Worm (Caenorhabditis elegans) whole organism, L3 larva: ENCODE results near the gene egrh-1.

Experiments used
- ZK546.5 ChIP-seq: sonication (generic microtip); optimal IDR thresholded peaks from 2 replicates; lab custom pipeline; 2017; ENCODE audit warnings: missing biosample characterization, missing genetic modification characterization
- aly-2 ChIP-seq: fragments of 150-350 bp; optimal IDR thresholded peaks from 2 replicates; lab custom pipeline; 2014; ENCODE audit warnings: missing biosample characterization, missing genetic modification characterization
- ama-1 ChIP-seq: fragments of 150-350 bp; optimal IDR thresholded peaks from 2 replicates; lab custom pipeline; 2018
- ceh-16 ChIP-seq: sonication (generic microtip); optimal IDR thresholded peaks from 2 replicates; lab custom pipeline; 2017; ENCODE audit warnings: missing biosample characterization, missing genetic modification characterization
- ceh-82 ChIP-seq: fragments of 150-350 bp; optimal IDR thresholded peaks from 2 replicates; lab custom pipeline; 2014; ENCODE audit warnings: missing biosample characterization, missing genetic modification characterization
- daf-12 ChIP-seq: fragments of 150-350 bp; optimal IDR thresholded peaks from 2 replicates; lab custom pipeline; 2014; ENCODE audit warnings: missing biosample characterization, missing genetic modification reagents, missing genetic modification characterization
- egl-27 ChIP-seq: sonication (generic microtip); optimal IDR thresholded peaks from 4 replicates; lab custom pipeline; 2017; ENCODE audit warnings: missing biosample characterization, missing genetic modification reagents, missing genetic modification characterization
- egl-5 ChIP-seq: fragments of 150-350 bp; optimal IDR thresholded peaks from 2 replicates; lab custom pipeline; 2017; ENCODE audit warnings: missing biosample characterization, missing genetic modification reagents, missing genetic modification characterization, inconsistent platforms
- elt-1 ChIP-seq: fragments of 150-350 bp; optimal IDR thresholded peaks from 2 replicates; lab custom pipeline; 2014; ENCODE audit warnings: missing biosample characterization, missing genetic modification characterization
- elt-2 ChIP-seq: sonication (generic microtip); optimal IDR thresholded peaks from 2 replicates; lab custom pipeline; 2016; ENCODE audit warnings: missing genetic modification reagents, mild to moderate bottlenecking, missing genetic modification characterization, missing compliant biosample characterization
- elt-3 ChIP-seq, 3 experiments: fragments of 150-350 bp in 1 of 3; sonication (generic microtip) in 2 of 3; optimal IDR thresholded peaks; 2 replicates in 2 of 3; 4 replicates in 1 of 3; lab custom pipeline; 2014 to 2017; ENCODE audit warnings: missing biosample characterization in 3 of 3, missing genetic modification characterization in 3 of 3
- eor-1 ChIP-seq, 2 experiments: fragments of 150-350 bp; optimal IDR thresholded peaks; 2 replicates each; lab custom pipeline; 2014 to 2018; ENCODE audit warnings: missing biosample characterization in 2 of 2, missing genetic modification characterization in 2 of 2
- fkh-10 ChIP-seq: sonication (generic microtip); optimal IDR thresholded peaks from 2 replicates; lab custom pipeline; 2017; ENCODE audit warnings: missing biosample characterization, missing genetic modification reagents, missing genetic modification characterization
- fkh-2 ChIP-seq: fragments of 150-350 bp; optimal IDR thresholded peaks from 2 replicates; lab custom pipeline; 2014; ENCODE audit warnings: missing biosample characterization, missing genetic modification reagents, missing genetic modification characterization
- fos-1 ChIP-seq: fragments of 150-350 bp; optimal IDR thresholded peaks from 2 replicates; lab custom pipeline; 2014; ENCODE audit warnings: missing biosample characterization, missing genetic modification characterization
- hmg-11 ChIP-seq: sonication (generic microtip); optimal IDR thresholded peaks from 2 replicates; lab custom pipeline; 2016; ENCODE audit warnings: missing genetic modification characterization, missing compliant biosample characterization
- jun-1 ChIP-seq: fragments of 150-350 bp; optimal IDR thresholded peaks from 2 replicates; lab custom pipeline; 2014; ENCODE audit warnings: missing biosample characterization, missing genetic modification reagents, missing genetic modification characterization
- lin-39 ChIP-seq: fragments of 150-350 bp; optimal IDR thresholded peaks from 2 replicates; lab custom pipeline; 2018; ENCODE audit warnings: missing biosample characterization, missing genetic modification reagents, missing genetic modification characterization
- mdl-1 ChIP-seq: fragments of 150-350 bp; optimal IDR thresholded peaks from 2 replicates; lab custom pipeline; 2014; ENCODE audit warnings: missing biosample characterization, missing genetic modification characterization
- nfya-1 ChIP-seq: sonication (generic microtip); optimal IDR thresholded peaks from 2 replicates; lab custom pipeline; 2017; ENCODE audit warnings: missing genetic modification characterization, mild to moderate bottlenecking, missing compliant biosample characterization, antibody characterized with exemption, moderate library complexity; ENCODE audit not compliant: insufficient read depth
- nhr-11 ChIP-seq: fragments of 150-350 bp; optimal IDR thresholded peaks from 2 replicates; lab custom pipeline; 2014; ENCODE audit warnings: missing biosample characterization, missing genetic modification characterization
- nhr-23 ChIP-seq: fragments of 150-350 bp; optimal IDR thresholded peaks from 2 replicates; lab custom pipeline; 2014; ENCODE audit warnings: missing biosample characterization, missing genetic modification reagents, missing genetic modification characterization
- nhr-237 ChIP-seq: fragments of 150-350 bp; optimal IDR thresholded peaks from 2 replicates; lab custom pipeline; 2014; ENCODE audit warnings: missing biosample characterization, missing genetic modification characterization
- nhr-28 ChIP-seq: fragments of 150-350 bp; optimal IDR thresholded peaks from 2 replicates; lab custom pipeline; 2014; ENCODE audit warnings: missing biosample characterization, missing genetic modification characterization
- nhr-43 ChIP-seq: sonication (generic microtip); optimal IDR thresholded peaks from 2 replicates; lab custom pipeline; 2016; ENCODE audit warnings: mild to moderate bottlenecking, missing genetic modification characterization, missing compliant biosample characterization; ENCODE audit not compliant: poor library complexity, severe bottlenecking
- nhr-76 ChIP-seq: fragments of 150-350 bp; sonication (generic microtip); optimal IDR thresholded peaks from 5 replicates; lab custom pipeline; 2014; ENCODE audit warnings: missing biosample characterization, missing genetic modification characterization
- nhr-77 ChIP-seq: fragments of 150-350 bp; optimal IDR thresholded peaks from 2 replicates; lab custom pipeline; 2014; ENCODE audit warnings: missing biosample characterization, missing genetic modification characterization
- pha-4 ChIP-seq: fragments of 150-350 bp; optimal IDR thresholded peaks from 2 replicates; lab custom pipeline; 2014; ENCODE audit warnings: missing biosample characterization, missing genetic modification reagents, missing genetic modification characterization
- pqm-1 ChIP-seq: fragments of 150-350 bp; optimal IDR thresholded peaks from 2 replicates; lab custom pipeline; 2017; ENCODE audit warnings: missing biosample characterization, missing genetic modification characterization, inconsistent platforms
- sea-2 ChIP-seq: fragments of 150-350 bp; sonication (generic microtip); optimal IDR thresholded peaks from 4 replicates; lab custom pipeline; 2014; ENCODE audit warnings: missing biosample characterization, missing genetic modification reagents, missing genetic modification characterization
- tbx-2 ChIP-seq: sonication (generic microtip); optimal IDR thresholded peaks from 2 replicates; lab custom pipeline; 2016; ENCODE audit warnings: mild to moderate bottlenecking, missing genetic modification characterization, missing compliant biosample characterization
- unc-39 ChIP-seq: sonication (generic microtip); optimal IDR thresholded peaks from 4 replicates; lab custom pipeline; 2017; ENCODE audit warnings: missing biosample characterization, missing genetic modification characterization
- unc-62 ChIP-seq: fragments of 150-350 bp; sonication (generic microtip); optimal IDR thresholded peaks from 4 replicates; lab custom pipeline; 2014; ENCODE audit warnings: missing biosample characterization, missing genetic modification reagents, missing genetic modification characterization
- ztf-4 ChIP-seq: fragments of 150-350 bp; optimal IDR thresholded peaks from 2 replicates; lab custom pipeline; 2014; ENCODE audit warnings: missing biosample characterization, missing genetic modification characterization

egrh-1 gene

DNA sequence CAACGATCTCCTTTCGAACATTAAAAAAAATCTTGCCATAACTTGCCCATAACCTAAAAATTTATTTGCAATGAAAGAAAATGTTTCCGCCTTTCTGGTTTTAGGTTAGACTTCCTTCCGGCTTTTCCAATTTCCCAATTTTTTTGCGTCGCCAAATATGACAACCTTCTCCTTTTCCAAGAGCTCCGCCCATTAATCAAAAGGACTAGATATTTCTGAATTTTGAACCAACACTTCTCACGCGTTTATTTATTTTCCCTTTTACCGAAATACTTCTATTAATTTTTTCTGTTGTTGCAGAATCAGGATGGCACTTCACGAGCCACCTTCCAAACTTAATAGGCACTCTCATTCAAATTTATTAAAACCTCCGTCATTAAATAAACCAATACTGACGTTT, at the start of gene egrh-1:
Gene egrh-1, plus strand, starts transcription at position 301 of the 400 bp plus-strand sequence.
- TF ChIP-seq lin-39 (tag; lab: Kevin White, UChicago) (no peak), jun-1 (tag; lab: Kevin White, UChicago) (no peak), pqm-1 (no peak), nhr-77 (tag; lab: Kevin White, UChicago) (no peak), ztf-4 (no peak), unc-39 (tag; lab: Kevin White, UChicago) (no peak), ZK546.5 (tag; lab: Kevin White, UChicago) (no peak), mdl-1 (tag; lab: Kevin White, UChicago) (no peak)

DNA sequence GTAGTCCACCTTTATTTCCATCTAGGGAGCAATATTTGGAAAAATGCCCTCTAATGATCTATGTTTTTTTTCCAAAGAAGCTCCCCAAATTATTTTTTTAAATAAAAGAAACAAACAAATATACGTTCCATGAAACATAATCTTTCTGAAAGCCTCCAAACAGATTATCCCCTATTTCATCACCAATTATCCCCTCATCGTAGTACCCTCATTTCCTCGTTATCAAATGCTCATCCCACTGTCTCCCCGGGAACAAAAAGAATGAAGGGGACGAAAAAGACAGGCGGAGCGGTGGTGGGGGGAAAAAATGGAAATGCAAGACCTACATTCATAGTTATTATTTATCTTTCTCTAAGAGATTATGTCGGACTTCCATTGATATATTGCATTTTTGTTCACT, 48.3 kb upstream of the egrh-1 start:
- TF ChIP-seq pqm-1: no peak
- TF ChIP-seq mdl-1 (tag; lab: Kevin White, UChicago): no peak
- TF ChIP-seq nfya-1 (tag; lab: Kevin White, UChicago): no peak

DNA sequence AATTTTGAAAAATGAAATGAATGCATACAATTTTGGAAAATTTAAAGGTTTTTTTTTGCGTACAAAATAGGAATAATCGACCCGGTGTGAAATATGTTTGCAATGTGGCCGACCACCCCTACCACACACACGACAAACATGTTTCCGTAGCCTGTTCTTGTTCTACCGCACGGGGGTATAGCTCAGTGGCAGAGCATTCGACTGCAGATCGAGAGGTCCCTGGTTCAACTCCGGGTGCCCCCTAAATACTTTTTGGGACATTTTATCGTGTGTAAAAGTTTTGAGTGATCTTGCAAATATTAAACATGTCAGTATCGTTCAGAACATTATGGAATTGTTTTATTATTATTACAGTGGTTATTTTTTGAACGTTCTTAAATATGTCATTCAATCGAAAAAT, 41.0 kb upstream of the egrh-1 start:
- TF ChIP-seq nfya-1 (tag; lab: Kevin White, UChicago) (peak; percentile 37), hmg-11 (tag; lab: Kevin White, UChicago) (peak; percentile 77), tbx-2 (tag; lab: Kevin White, UChicago) (peak; percentile 47), elt-2 (tag; lab: Kevin White, UChicago) (peak; percentile 50), pqm-1 (peak; percentile 6), nhr-43 (peak; percentile 45), daf-12 (no peak), pha-4 (peak; percentile 33), lin-39 (tag; lab: Kevin White, UChicago) (peak; percentile 61), fkh-2 (tag; lab: Kevin White, UChicago) (no peak), eor-1 (tag; optimal IDR thresholded peaks at IDR 0.05; lab: Kevin White, UChicago) (no peak), fos-1 (tag; lab: Kevin White, UChicago) (no peak), nhr-237 (no peak), mdl-1 (tag; lab: Kevin White, UChicago) (no peak)

DNA sequence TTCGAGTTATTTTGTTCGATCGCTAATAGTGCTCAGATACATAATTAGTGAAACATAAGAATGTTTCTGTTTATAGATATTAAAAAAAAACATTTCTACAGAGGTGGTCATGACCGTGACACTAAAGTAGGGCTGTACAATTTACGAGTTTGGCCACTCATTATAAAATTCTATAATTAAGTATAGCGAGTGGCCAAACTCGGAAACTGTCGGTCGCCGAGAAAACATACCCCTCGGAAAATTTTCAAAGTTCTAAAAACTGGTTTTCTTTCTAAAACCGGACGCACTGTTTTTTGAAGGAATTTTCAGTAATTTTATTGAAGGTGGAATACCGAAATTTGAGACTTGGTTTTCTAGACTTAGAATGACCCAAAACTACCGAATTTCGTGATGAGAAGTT, 40.0 kb upstream of the egrh-1 start:
- no peak for TF ChIP-seq nhr-23 (tag; lab: Kevin White, UChicago)
- TF ChIP-seq ceh-16: no peak
- no peak for TF ChIP-seq unc-62 (GFP tag; lab: Kevin White, UChicago)
- no peak for TF ChIP-seq nhr-11 (tag; lab: Kevin White, UChicago)
- TF ChIP-seq aly-2 (tag; lab: Kevin White, UChicago): no peak
- no peak for TF ChIP-seq ama-1 (lab: Kevin White, UChicago)
- no peak for TF ChIP-seq fkh-10 (GFP tag; lab: Kevin White, UChicago)
- TF ChIP-seq elt-3 (tag; optimal IDR thresholded peaks at IDR 0.05; lab: Kevin White, UChicago): no peak
- TF ChIP-seq egl-27 (tag; lab: Kevin White, UChicago): no peak
- TF ChIP-seq ceh-82: no peak

DNA sequence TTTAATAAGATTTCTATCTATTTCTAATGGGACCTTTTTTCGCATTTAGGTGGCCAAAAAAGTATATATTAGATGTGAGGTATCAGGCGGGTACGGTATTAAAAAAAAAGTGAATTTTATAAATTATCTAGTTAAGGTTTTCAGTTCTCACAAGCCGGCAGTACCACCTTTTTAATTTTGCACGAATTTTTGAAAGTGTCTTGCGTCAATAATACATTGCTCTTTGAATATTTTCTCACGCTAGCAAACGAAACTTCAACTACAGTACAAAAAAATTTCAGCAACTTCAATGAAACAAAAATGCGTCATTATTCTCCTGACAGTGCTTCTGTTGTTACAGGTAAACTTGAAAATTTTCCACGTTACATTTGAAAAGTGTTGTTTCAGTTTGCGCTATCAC, 38.8 kb upstream of the egrh-1 start, which contains the start of gene F42D1.4:
Gene F42D1.4, plus strand, starts transcription at position 301 of the 400 bp plus-strand sequence.
- TF ChIP-seq unc-39 (tag; lab: Kevin White, UChicago) (no peak), nhr-76 (tag; lab: Kevin White, UChicago) (no peak), sea-2 (GFP tag; lab: Kevin White, UChicago) (no peak), nhr-28 (tag; lab: Kevin White, UChicago) (no peak), fkh-2 (tag; lab: Kevin White, UChicago) (no peak), egl-5 (no peak), unc-62 (GFP tag; lab: Kevin White, UChicago) (no peak), ama-1 (lab: Kevin White, UChicago) (no peak), egl-27 (tag; lab: Kevin White, UChicago) (no peak), elt-1 (tag; lab: Kevin White, UChicago) (no peak)
